Worm (Caenorhabditis elegans): Measurements from ENCODE around the gene C48B4.13.

DNA sequence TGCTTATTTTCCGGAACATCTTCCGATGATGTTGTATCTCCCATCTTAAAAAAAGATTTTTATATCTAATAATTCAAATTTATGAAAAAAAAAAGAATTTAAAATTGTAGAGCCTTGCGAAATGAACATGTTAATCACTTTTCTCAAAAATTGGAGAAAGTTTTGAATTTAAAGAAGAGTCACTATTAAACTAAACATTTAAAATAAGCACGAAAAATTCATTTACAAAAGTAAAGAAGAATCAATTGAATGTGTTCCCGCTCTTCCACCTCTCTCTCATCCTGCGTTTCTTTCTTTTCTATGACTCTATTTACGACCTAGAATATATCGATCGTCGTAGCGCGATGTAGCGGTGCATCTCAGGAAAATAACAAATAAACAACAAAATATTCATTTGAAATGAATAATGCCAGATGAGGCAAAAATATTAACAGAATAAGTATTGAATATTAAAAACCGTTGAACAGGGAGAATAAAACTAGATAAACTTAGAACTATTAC is 29.8 kb upstream of the C48B4.13 start, which contains the start of gene ZK1098.3:
- TF ChIP-seq nhr-11 (tag; optimal IDR thresholded peaks at IDR 0.05) (no peak), ttx-3 (tag; optimal IDR thresholded peaks at IDR 0.05) (no peak), pha-4 (tag; optimal IDR thresholded peaks at IDR 0.05) (no peak), Y22D7AL.16 (tag; optimal IDR thresholded peaks at IDR 0.05) (no peak), syd-9 (tag; optimal IDR thresholded peaks at IDR 0.05) (no peak), ahr-1 (tag; optimal IDR thresholded peaks at IDR 0.05) (no peak), tbx-2 (tag; optimal IDR thresholded peaks at IDR 0.05) (no peak), ama-1 (optimal IDR thresholded peaks at IDR 0.05) (no peak), gmeb-2 (tag; optimal IDR thresholded peaks at IDR 0.05) (no peak), elt-4 (tag; optimal IDR thresholded peaks at IDR 0.05) (no peak)

Data from whole organism, late embryonic.